Worm (Caenorhabditis elegans) whole organism, young adult: Measurements from ENCODE around the gene dhhc-6.

Experiments
- ceh-40 ChIP-seq: fragments of 200-800 bp; sonication (Bioruptor generic); IDR thresholded peaks from 2 replicates; pipeline ENCODE4 v1.3.6; 2022; ENCODE audit warnings: missing genetic modification characterization, missing compliant biosample characterization
- nfyb-1 ChIP-seq: fragments of 200-800 bp; sonication (Bioruptor generic); IDR thresholded peaks from 2 replicates; pipeline ENCODE4 v1.3.6; 2022; ENCODE audit warnings: missing genetic modification reagents, missing genetic modification characterization, missing compliant biosample characterization

DNA sequence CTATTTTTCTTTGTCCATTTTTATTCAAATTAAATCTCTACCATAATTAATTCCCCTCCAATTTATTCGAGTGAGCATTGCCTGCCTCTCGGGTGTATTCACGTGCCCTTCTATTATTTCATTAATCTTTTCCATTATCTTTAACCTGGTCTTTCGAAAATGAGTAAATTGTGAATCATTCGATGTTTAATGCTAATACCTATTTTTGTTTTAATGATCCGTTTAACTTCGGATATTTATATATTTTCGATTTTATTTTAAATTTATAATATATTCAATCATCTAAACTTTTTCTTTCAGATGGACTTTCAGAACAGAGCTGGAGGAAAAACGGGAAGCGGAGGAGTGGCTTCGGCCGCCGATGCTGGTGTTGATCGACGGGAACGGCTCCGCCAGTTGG, 40.6 kb upstream of the dhhc-6 start, which contains the start of gene repo-1:
- TF ChIP-seq nfyb-1 (no peak), ceh-40 (GFP tag; lab: Robert Waterston, UW) (no peak)
